Fruit fly (Drosophila melanogaster) whole organism, embryonic: ENCODE results near the gene CG16753.

Experiments used
- BEAF-32 ChIP-seq: fragments of 200-800 bp; sonication (Bioruptor generic); optimal IDR thresholded peaks from 3 replicates; lab custom pipeline; 2017; ENCODE audit warnings: missing biosample characterization, missing genetic modification characterization, mild to moderate bottlenecking, moderate library complexity, missing genetic modification reagents
- CG10543 ChIP-seq: fragments of 200-800 bp; sonication (Bioruptor generic); optimal IDR thresholded peaks from 3 replicates; lab custom pipeline; 2017; ENCODE audit warnings: missing biosample characterization, mild to moderate bottlenecking, missing genetic modification characterization, moderate library complexity
- CG10959 ChIP-seq: fragments of 200-800 bp; sonication (Bioruptor generic); IDR thresholded peaks from 2 replicates; pipeline ENCODE4 v1.3.6; 2022; ENCODE audit warnings: missing biosample characterization, missing genetic modification characterization
- CG10979 ChIP-seq: fragments of 200-800 bp; sonication (Bioruptor generic); optimal IDR thresholded peaks from 2 replicates; lab custom pipeline; 2018; ENCODE audit warnings: missing biosample characterization, mild to moderate bottlenecking, missing genetic modification characterization, moderate library complexity
- CG11560 ChIP-seq: fragments of 200-800 bp; sonication (Bioruptor generic); IDR thresholded peaks from 3 replicates; pipeline ENCODE4 v1.3.6; 2022; ENCODE audit warnings: missing biosample characterization, missing genetic modification characterization
- CG13775 ChIP-seq: fragments of 200-800 bp; sonication (Bioruptor generic); optimal IDR thresholded peaks from 3 replicates; lab custom pipeline; 2017; ENCODE audit warnings: missing biosample characterization, mild to moderate bottlenecking, missing genetic modification characterization
- CG14441 ChIP-seq: fragments of 200-800 bp; sonication (Bioruptor generic); IDR thresholded peaks from 2 replicates; pipeline ENCODE4 v1.3.6; 2022; ENCODE audit warnings: missing biosample characterization, missing genetic modification characterization
- CG14860 ChIP-seq: fragments of 200-800 bp; sonication (Bioruptor generic); IDR thresholded peaks from 3 replicates; pipeline ENCODE4 v1.3.6; 2022; ENCODE audit warnings: missing biosample characterization, missing genetic modification characterization; ENCODE audit not compliant: partially characterized antibody
- CG15011 ChIP-seq: fragments of 200-800 bp; sonication (Bioruptor generic); optimal IDR thresholded peaks from 3 replicates; lab custom pipeline; 2018; ENCODE audit warnings: missing biosample characterization, mild to moderate bottlenecking, missing genetic modification characterization
- CG15601 ChIP-seq: fragments of 200-800 bp; sonication (Bioruptor generic); optimal IDR thresholded peaks from 3 replicates; lab custom pipeline; 2019; ENCODE audit warnings: missing biosample characterization, mild to moderate bottlenecking, missing genetic modification characterization, moderate library complexity
- CG1603 ChIP-seq: fragments of 200-800 bp; sonication (Bioruptor generic); optimal IDR thresholded peaks from 2 replicates; lab custom pipeline; 2019; ENCODE audit warnings: missing biosample characterization, mild to moderate bottlenecking, missing genetic modification characterization, moderate library complexity
- CG17802 ChIP-seq: fragments of 200-800 bp; sonication (Bioruptor generic); optimal IDR thresholded peaks from 2 replicates; lab custom pipeline; 2018; ENCODE audit warnings: missing biosample characterization, mild to moderate bottlenecking, missing genetic modification characterization, moderate library complexity
- CG2120 ChIP-seq: fragments of 200-800 bp; sonication (Bioruptor generic); optimal IDR thresholded peaks from 3 replicates; lab custom pipeline; 2016; ENCODE audit warnings: missing biosample characterization, missing genetic modification characterization
- CG30431 ChIP-seq: fragments of 200-800 bp; sonication (Bioruptor generic); optimal IDR thresholded peaks from 2 replicates; lab custom pipeline; 2017; ENCODE audit warnings: missing biosample characterization, missing genetic modification characterization
- CG31388 ChIP-seq: fragments of 200-800 bp; sonication (Bioruptor generic); optimal IDR thresholded peaks from 2 replicates; lab custom pipeline; 2016; ENCODE audit warnings: missing biosample characterization, missing genetic modification characterization
- CG32772 ChIP-seq: fragments of 200-800 bp; sonication (Bioruptor generic); IDR thresholded peaks from 2 replicates; pipeline ENCODE4 v1.3.6; 2022; ENCODE audit warnings: missing biosample characterization, missing genetic modification characterization
- CG34376 ChIP-seq: fragments of 200-800 bp; sonication (Bioruptor generic); optimal IDR thresholded peaks from 2 replicates; lab custom pipeline; 2018; ENCODE audit warnings: missing biosample characterization, mild to moderate bottlenecking, missing genetic modification characterization
- CG5245 ChIP-seq: fragments of 200-800 bp; sonication (Bioruptor generic); optimal IDR thresholded peaks from 3 replicates; lab custom pipeline; 2016; ENCODE audit warnings: missing biosample characterization, missing genetic modification characterization
- CG8478 ChIP-seq: fragments of >200 bp; optimal IDR thresholded peaks from 2 replicates; lab custom pipeline; 2018
- CG9797 ChIP-seq: fragments of 200-800 bp; sonication (Bioruptor generic); optimal IDR thresholded peaks from 3 replicates; lab custom pipeline; 2018; ENCODE audit warnings: missing biosample characterization, mild to moderate bottlenecking, missing genetic modification characterization
- CTCF ChIP-seq: fragments of 200-800 bp; sonication (Bioruptor generic); optimal IDR thresholded peaks from 2 replicates; lab custom pipeline; 2017; ENCODE audit warnings: missing biosample characterization, mild to moderate bottlenecking, missing genetic modification characterization, moderate library complexity
- Dbx ChIP-seq: fragments of 200-800 bp; sonication (Bioruptor generic); IDR thresholded peaks from 3 replicates; pipeline ENCODE4 v1.3.6; 2022; ENCODE audit warnings: missing biosample characterization, missing genetic modification characterization
- Dll ChIP-seq: fragments of 200-800 bp; sonication (Bioruptor generic); IDR thresholded peaks from 4 replicates; pipeline ENCODE4 v1.3.6; 2022; ENCODE audit warnings: missing biosample characterization, missing genetic modification characterization; ENCODE audit not compliant: partially characterized antibody
- Hmr ChIP-seq: fragments of 200-800 bp; sonication (Bioruptor generic); optimal IDR thresholded peaks from 3 replicates; lab custom pipeline; 2017; ENCODE audit warnings: mild to moderate bottlenecking, missing biosample characterization, missing genetic modification reagents, missing genetic modification characterization
- Hr51 ChIP-seq, 2 experiments: fragments of 200-800 bp; sonication (Bioruptor generic); optimal IDR thresholded peaks; 2 replicates in 1 of 2; 3 replicates in 1 of 2; lab custom pipeline; 2016 to 2018; ENCODE audit warnings: missing biosample characterization in 2 of 2, missing genetic modification characterization in 2 of 2, mild to moderate bottlenecking in 1 of 2, moderate library complexity in 1 of 2
- MTF-1 ChIP-seq: fragments of 200-800 bp; sonication (Bioruptor generic); optimal IDR thresholded peaks from 2 replicates; lab custom pipeline; 2018; ENCODE audit warnings: missing biosample characterization, mild to moderate bottlenecking, missing genetic modification characterization, borderline replicate concordance
- Scr ChIP-seq: fragments of 200-800 bp; sonication (Bioruptor generic); IDR thresholded peaks from 2 replicates; pipeline ENCODE4 v1.3.6; 2022; ENCODE audit warnings: missing biosample characterization, missing genetic modification characterization; ENCODE audit not compliant: partially characterized antibody
- YL-1 ChIP-seq: fragments of 200-800 bp; sonication (Bioruptor generic); optimal IDR thresholded peaks from 3 replicates; lab custom pipeline; 2017; ENCODE audit warnings: missing biosample characterization, mild to moderate bottlenecking, missing genetic modification characterization
- corto ChIP-seq: fragments of 200-800 bp; sonication (Bioruptor generic); optimal IDR thresholded peaks from 2 replicates; lab custom pipeline; 2016; ENCODE audit warnings: missing biosample characterization, mild to moderate bottlenecking, missing genetic modification characterization, moderate library complexity
- crp ChIP-seq, 2 experiments: fragments of 200-800 bp; sonication (Bioruptor generic); optimal IDR thresholded peaks; 2 replicates in 1 of 2; 3 replicates in 1 of 2; lab custom pipeline; 2017; ENCODE audit warnings: missing biosample characterization in 2 of 2, missing genetic modification characterization in 2 of 2, mild to moderate bottlenecking in 1 of 2, moderate library complexity in 1 of 2
- cwo ChIP-seq: fragments of 200-800 bp; sonication (Bioruptor generic); optimal IDR thresholded peaks from 3 replicates; lab custom pipeline; 2017; ENCODE audit warnings: missing biosample characterization, missing genetic modification characterization, mild to moderate bottlenecking, moderate library complexity, missing genetic modification reagents
- dimm ChIP-seq: fragments of 200-800 bp; sonication (Bioruptor generic); IDR thresholded peaks from 2 replicates; pipeline ENCODE4 v1.3.6; 2022; ENCODE audit warnings: missing biosample characterization, missing genetic modification characterization
- her ChIP-seq: fragments of 200-800 bp; sonication (Bioruptor generic); optimal IDR thresholded peaks from 2 replicates; lab custom pipeline; 2016; ENCODE audit warnings: missing biosample characterization, missing genetic modification characterization
- hth ChIP-seq: fragments of >200 bp; optimal IDR thresholded peaks from 2 replicates; lab custom pipeline; 2017; ENCODE audit warnings: inconsistent platforms
- lab ChIP-seq: fragments of 200-800 bp; sonication (Bioruptor generic); optimal IDR thresholded peaks from 3 replicates; lab custom pipeline; 2017; ENCODE audit warnings: missing biosample characterization, missing genetic modification characterization, mild to moderate bottlenecking, moderate library complexity, missing genetic modification reagents
- lola ChIP-seq, 3 experiments: fragments of >200 bp in 2 of 3; fragments of 200-800 bp in 1 of 3; sonication (Bioruptor generic) in 1 of 3; optimal IDR thresholded peaks; 2 replicates each; lab custom pipeline; 2017 to 2019; ENCODE audit warnings: missing biosample characterization in 3 of 3, missing genetic modification characterization in 3 of 3, mild to moderate bottlenecking in 1 of 3, moderate library complexity in 1 of 3
- maf-S ChIP-seq: fragments of 200-800 bp; sonication (Bioruptor generic); optimal IDR thresholded peaks from 2 replicates; lab custom pipeline; 2016; ENCODE audit warnings: missing biosample characterization, missing genetic modification characterization
- nau ChIP-seq: fragments of 200-800 bp; sonication (Bioruptor generic); optimal IDR thresholded peaks from 3 replicates; lab custom pipeline; 2017; ENCODE audit warnings: missing biosample characterization, mild to moderate bottlenecking, missing genetic modification characterization, missing genetic modification reagents
- odd ChIP-seq: fragments of 200-800 bp; sonication (Bioruptor generic); optimal IDR thresholded peaks from 2 replicates; lab custom pipeline; 2017; ENCODE audit warnings: missing biosample characterization, mild to moderate bottlenecking, missing genetic modification characterization
- pan ChIP-seq, 4 experiments: fragments of >200 bp in 3 of 4; fragments of 200-800 bp in 1 of 4; sonication (Bioruptor generic) in 1 of 4; optimal IDR thresholded peaks in 3 of 4; IDR thresholded peaks in 1 of 4; 2 replicates each; pipeline versions ENCODE4 v1.3.6 to Lab custom; 2017 to 2022; ENCODE audit warnings: missing biosample characterization in 2 of 4, missing genetic modification characterization in 2 of 4, mixed read lengths in 1 of 4
- pb ChIP-seq: fragments of 200-800 bp; sonication (Bioruptor generic); optimal IDR thresholded peaks from 3 replicates; lab custom pipeline; 2016; ENCODE audit warnings: missing biosample characterization, missing genetic modification characterization
- phol ChIP-seq: fragments of 200-800 bp; sonication (Bioruptor generic); optimal IDR thresholded peaks from 3 replicates; lab custom pipeline; 2018; ENCODE audit warnings: missing biosample characterization, mild to moderate bottlenecking, missing genetic modification characterization, moderate library complexity
- schlank ChIP-seq: fragments of 200-800 bp; sonication (Bioruptor generic); optimal IDR thresholded peaks from 2 replicates; lab custom pipeline; 2018; ENCODE audit warnings: missing biosample characterization, mild to moderate bottlenecking, missing genetic modification characterization
- sens-2 ChIP-seq: fragments of 200-800 bp; sonication (Bioruptor generic); IDR thresholded peaks from 2 replicates; pipeline ENCODE4 v1.3.6; 2022; ENCODE audit warnings: missing biosample characterization, missing genetic modification characterization
- sug ChIP-seq: fragments of 200-800 bp; optimal IDR thresholded peaks from 2 replicates; lab custom pipeline; 2019; ENCODE audit warnings: missing biosample characterization, mild to moderate bottlenecking, missing genetic modification characterization, moderate library complexity
- tap ChIP-seq: fragments of 200-800 bp; optimal IDR thresholded peaks from 3 replicates; lab custom pipeline; 2019; ENCODE audit warnings: missing biosample characterization, mild to moderate bottlenecking, missing genetic modification characterization, moderate library complexity
- tna ChIP-seq: fragments of 200-800 bp; sonication (Bioruptor generic); IDR thresholded peaks from 2 replicates; pipeline ENCODE4 v1.3.6; 2022; ENCODE audit warnings: missing biosample characterization, missing genetic modification characterization; ENCODE audit not compliant: partially characterized antibody
- vvl ChIP-seq: fragments of 200-800 bp; sonication (Bioruptor generic); IDR thresholded peaks from 2 replicates; pipeline ENCODE4 v1.3.6; 2022; ENCODE audit warnings: missing biosample characterization, missing genetic modification characterization

CG16753 gene

DNA sequence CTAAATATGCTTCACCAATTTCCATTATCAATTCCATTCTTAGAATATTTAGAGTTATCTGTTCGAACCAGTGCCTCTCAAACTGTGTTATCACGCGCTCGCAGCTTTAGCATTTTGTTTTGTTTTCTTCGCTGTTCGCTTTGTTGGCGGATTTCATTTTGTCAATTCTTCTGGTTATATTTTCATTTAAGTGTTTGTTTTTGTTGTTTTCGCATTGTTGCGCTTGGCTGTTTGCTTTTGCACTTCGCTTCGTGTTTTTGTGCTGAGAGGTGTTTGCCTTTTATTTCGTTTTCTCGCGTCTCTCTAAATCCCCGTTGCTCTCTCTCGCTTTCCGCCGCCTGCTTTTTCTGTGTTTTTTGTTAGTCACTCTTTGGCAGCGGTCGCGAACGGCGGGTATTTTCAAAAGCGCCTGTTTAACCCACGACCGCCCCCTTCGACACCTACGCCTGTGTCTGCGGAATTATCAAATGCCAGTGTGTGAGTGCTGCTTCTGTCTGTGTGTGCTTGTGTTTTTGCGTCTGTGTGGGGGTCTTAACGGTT lies 22.8 kb downstream of the CG16753 start (continued):
- TF ChIP-seq sens-2 (GFP tag; lab: Robert Waterston, UW), result no peak
- TF ChIP-seq tna, result peak; percentile 61; the same call in 1 of the 2 replicates
- peak; percentile 39 for TF ChIP-seq nau (GFP tag; lab: Kevin White, UChicago)
- peak; percentile 37; the same call in 1 of the 2 replicates for TF ChIP-seq CG32772 (GFP tag; lab: Robert Waterston, UW)
- TF ChIP-seq CG11560 (tag; lab: Robert Waterston, UW), result no peak
- TF ChIP-seq CG1603 (tag; lab: Kevin White, UChicago), result peak; percentile 25
- no peak for TF ChIP-seq Scr
- no peak for TF ChIP-seq CG10979
- TF ChIP-seq Dll, result 0 out of 4 replicates have a peak, but pooled peaks have one; percentile 24
- TF ChIP-seq hth (lab: Kevin White, UChicago), result no peak
- peak; percentile 63 for TF ChIP-seq Hmr (GFP tag; lab: Kevin White, UChicago)
- peak; percentile 15 for TF ChIP-seq odd
- no peak for TF ChIP-seq CG30431 (GFP tag; lab: Kevin White, UChicago)
- 0 out of 3 replicates have a peak, but pooled peaks have one; percentile 15 for TF ChIP-seq CG14860 (GFP tag; lab: Robert Waterston, UW)
- TF ChIP-seq Dbx, result peak; percentile 61; the same call in 1 of the 3 replicates
- no peak for TF ChIP-seq pan (optimal IDR thresholded peaks at IDR 0.05; lab: Kevin White, UChicago)
- peak in 1 of 2 experiments; percentile 58 for TF ChIP-seq pan (GFP tag; optimal IDR thresholded peaks at IDR 0.05 in 1 of 2, IDR thresholded peaks at IDR 0.05 in 1 of 2)
- peak; percentile 75 for TF ChIP-seq vvl
- TF ChIP-seq CG10543 (GFP tag; lab: Kevin White, UChicago), result peak; percentile 88
- no peak for TF ChIP-seq CG15011
- TF ChIP-seq sug (tag; lab: Kevin White, UChicago), result peak; percentile 83
- TF ChIP-seq CG13775 (GFP tag; lab: Kevin White, UChicago), result no peak
- TF ChIP-seq MTF-1 (GFP tag; lab: Kevin White, UChicago), result peak; percentile 44
- TF ChIP-seq Hr51 (GFP tag; optimal IDR thresholded peaks at IDR 0.05; lab: Kevin White, UChicago), result no peak
- peak; percentile 71 for TF ChIP-seq her (GFP tag; lab: Kevin White, UChicago)
- TF ChIP-seq maf-S (GFP tag; lab: Kevin White, UChicago), result no peak
- TF ChIP-seq CG8478 (lab: Kevin White, UChicago), result no peak
- peak in 1 of 3 experiments; percentile 31 for TF ChIP-seq lola (GFP tag; optimal IDR thresholded peaks at IDR 0.05; lab: Kevin White, UChicago)
- no peak for TF ChIP-seq phol (tag; lab: Kevin White, UChicago)
- TF ChIP-seq tap (tag; lab: Kevin White, UChicago), result no peak
- peak; percentile 80 for TF ChIP-seq CG34376 (GFP tag; lab: Kevin White, UChicago)

DNA sequence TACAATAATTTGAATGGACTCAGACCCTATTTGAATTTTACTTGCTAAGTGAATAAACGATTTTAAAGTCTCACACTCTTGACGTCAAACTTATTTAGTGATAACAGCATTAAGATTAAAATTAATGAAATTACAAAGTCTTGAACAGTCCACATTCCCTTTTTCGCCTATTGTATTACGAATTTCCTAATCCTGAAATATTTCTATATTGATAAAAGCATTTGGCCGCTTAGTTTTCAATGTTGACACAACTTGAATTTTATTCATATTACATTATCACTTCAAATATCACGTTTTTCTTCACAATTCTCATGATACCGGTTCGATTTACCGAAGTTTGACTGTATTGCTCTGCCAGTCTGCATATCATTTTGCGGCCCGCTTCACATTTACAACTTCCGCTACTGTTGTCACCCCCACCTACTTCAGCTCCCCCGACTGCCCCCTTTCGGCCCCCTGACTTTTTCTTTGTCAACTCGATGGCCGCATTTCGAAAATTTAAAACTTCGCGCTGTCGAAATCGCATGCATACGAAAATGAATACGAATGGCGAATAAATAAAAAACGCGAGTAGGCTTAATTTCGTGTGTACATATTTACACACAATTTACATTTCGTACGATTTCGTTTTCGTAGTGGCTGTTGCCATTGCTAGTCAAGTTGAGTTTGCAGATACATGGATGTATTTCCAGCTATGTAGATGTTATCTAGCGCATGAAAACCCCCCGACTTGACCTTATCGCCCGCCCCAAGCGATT lies 23.7 kb downstream of the CG16753 start:
- TF ChIP-seq cwo (GFP tag; lab: Kevin White, UChicago) (peak; percentile 21), CG15601 (no peak), CG10959 (GFP tag; lab: Robert Waterston, UW) (no peak), corto (no peak), pb (GFP tag; lab: Kevin White, UChicago) (no peak), crp (GFP tag; optimal IDR thresholded peaks at IDR 0.05; lab: Kevin White, UChicago) (no peak), schlank (peak; percentile 49), CG5245 (GFP tag; lab: Kevin White, UChicago) (no peak), YL-1 (no peak), lab (GFP tag; lab: Kevin White, UChicago) (peak; percentile 78), CG9797 (no peak), dimm (GFP tag; lab: Robert Waterston, UW) (no peak), CG31388 (GFP tag; lab: Kevin White, UChicago) (no peak), CG14441 (GFP tag; lab: Robert Waterston, UW) (no peak; the same call in 1 of the 2 replicates), BEAF-32 (GFP tag; lab: Kevin White, UChicago) (no peak), CTCF (GFP tag; lab: Kevin White, UChicago) (no peak), CG17802 (tag; lab: Kevin White, UChicago) (no peak), CG2120 (GFP tag; lab: Kevin White, UChicago) (peak; percentile 60)
